Worm (Caenorhabditis elegans) whole organism, mixed stage, embryonic: ENCODE data around the gene npr-11.

Source experiments
- M03D4.4 ChIP-seq: sonication (generic microtip); optimal IDR thresholded peaks from 2 replicates; lab custom pipeline; 2017; ENCODE audit warnings: mild to moderate bottlenecking, missing genetic modification characterization, missing compliant biosample characterization
- bed-3 ChIP-seq: fragments of 200-800 bp; sonication (Bioruptor generic); optimal IDR thresholded peaks from 3 replicates; lab custom pipeline; 2018; ENCODE audit warnings: mild to moderate bottlenecking, missing genetic modification characterization, moderate library complexity, missing compliant biosample characterization
- ceh-39 ChIP-seq: fragments of 150-350 bp; optimal IDR thresholded peaks from 2 replicates; lab custom pipeline; 2014; ENCODE audit warnings: missing biosample characterization, missing genetic modification characterization
- ceh-43 ChIP-seq: fragments of 200-800 bp; sonication (Bioruptor generic); optimal IDR thresholded peaks from 2 replicates; lab custom pipeline; 2018; ENCODE audit warnings: mild to moderate bottlenecking, missing genetic modification characterization, moderate library complexity, missing compliant biosample characterization
- ces-1 ChIP-seq: fragments of 150-350 bp; optimal IDR thresholded peaks from 2 replicates; lab custom pipeline; 2014; ENCODE audit warnings: missing biosample characterization, missing genetic modification reagents, missing genetic modification characterization
- cnd-1 ChIP-seq: fragments of 200-800 bp; sonication (Bioruptor generic); optimal IDR thresholded peaks from 2 replicates; lab custom pipeline; 2018; ENCODE audit warnings: mild to moderate bottlenecking, missing genetic modification characterization, missing compliant biosample characterization
- drap-1 ChIP-seq: fragments of 200-800 bp; sonication (Bioruptor generic); optimal IDR thresholded peaks from 3 replicates; lab custom pipeline; 2018; ENCODE audit warnings: mild to moderate bottlenecking, missing genetic modification characterization, missing compliant biosample characterization
- elt-1 ChIP-seq: sonication (generic microtip); optimal IDR thresholded peaks from 2 replicates; lab custom pipeline; 2017; ENCODE audit warnings: missing genetic modification characterization, mild to moderate bottlenecking, missing compliant biosample characterization, antibody characterized with exemption, moderate library complexity, borderline replicate concordance; ENCODE audit not compliant: insufficient read depth
- elt-3 ChIP-seq: fragments of 150-350 bp; optimal IDR thresholded peaks from 2 replicates; lab custom pipeline; 2014; ENCODE audit warnings: missing biosample characterization, missing genetic modification characterization
- flh-1 ChIP-seq: fragments of 200-800 bp; sonication (Bioruptor generic); optimal IDR thresholded peaks from 2 replicates; lab custom pipeline; 2018; ENCODE audit warnings: mild to moderate bottlenecking, missing genetic modification characterization, moderate library complexity, missing compliant biosample characterization
- ham-2 ChIP-seq: fragments of 200-800 bp; sonication (Bioruptor generic); optimal IDR thresholded peaks from 2 replicates; lab custom pipeline; 2018; ENCODE audit warnings: mild to moderate bottlenecking, missing genetic modification characterization, missing compliant biosample characterization
- hlh-1 ChIP-seq: fragments of 150-350 bp; optimal IDR thresholded peaks from 2 replicates; lab custom pipeline; 2014; ENCODE audit warnings: missing biosample characterization, missing genetic modification reagents, missing genetic modification characterization
- lin-13 ChIP-seq: fragments of 150-350 bp; optimal IDR thresholded peaks from 2 replicates; lab custom pipeline; 2014; ENCODE audit warnings: missing biosample characterization, missing genetic modification characterization
- lin-32 ChIP-seq: fragments of 200-800 bp; sonication (Bioruptor generic); optimal IDR thresholded peaks from 2 replicates; lab custom pipeline; 2018; ENCODE audit warnings: mild to moderate bottlenecking, missing genetic modification characterization, missing compliant biosample characterization
- lsy-2 ChIP-seq: fragments of 150-350 bp; optimal IDR thresholded peaks from 2 replicates; lab custom pipeline; 2014; ENCODE audit warnings: missing biosample characterization, missing genetic modification characterization
- mab-5 ChIP-seq: fragments of 150-350 bp; optimal IDR thresholded peaks from 2 replicates; lab custom pipeline; 2014; ENCODE audit warnings: missing biosample characterization, missing genetic modification characterization
- mep-1 ChIP-seq: fragments of 150-350 bp; optimal IDR thresholded peaks from 2 replicates; lab custom pipeline; 2017; ENCODE audit warnings: missing biosample characterization, missing genetic modification reagents, missing genetic modification characterization, inconsistent platforms
- mls-2 ChIP-seq: sonication (generic microtip); optimal IDR thresholded peaks from 2 replicates; lab custom pipeline; 2016; ENCODE audit warnings: mild to moderate bottlenecking, missing genetic modification characterization, moderate library complexity, missing compliant biosample characterization
- nhr-12 ChIP-seq: fragments of 150-350 bp; optimal IDR thresholded peaks from 2 replicates; lab custom pipeline; 2014; ENCODE audit warnings: missing biosample characterization, missing genetic modification characterization
- nhr-2 ChIP-seq: fragments of 150-350 bp; optimal IDR thresholded peaks from 2 replicates; lab custom pipeline; 2014; ENCODE audit warnings: missing biosample characterization, missing genetic modification characterization
- nhr-28 ChIP-seq: fragments of 150-350 bp; optimal IDR thresholded peaks from 2 replicates; lab custom pipeline; 2014; ENCODE audit warnings: missing biosample characterization, missing genetic modification characterization
- pha-4 ChIP-seq: fragments of 150-350 bp; optimal IDR thresholded peaks from 2 replicates; lab custom pipeline; 2018; ENCODE audit warnings: missing biosample characterization, missing genetic modification reagents, missing genetic modification characterization
- sem-2 ChIP-seq: fragments of 200-800 bp; sonication (Bioruptor generic); optimal IDR thresholded peaks from 2 replicates; lab custom pipeline; 2018; ENCODE audit warnings: mild to moderate bottlenecking, missing genetic modification characterization, missing compliant biosample characterization
- snpc-4 ChIP-seq: fragments of 150-350 bp; optimal IDR thresholded peaks from 2 replicates; lab custom pipeline; 2014; ENCODE audit warnings: missing biosample characterization, missing genetic modification characterization
- sptf-1 ChIP-seq: sonication (generic microtip); optimal IDR thresholded peaks from 2 replicates; lab custom pipeline; 2017; ENCODE audit warnings: mild to moderate bottlenecking, missing genetic modification characterization, moderate library complexity, missing compliant biosample characterization
- tbx-8 ChIP-seq: fragments of 200-800 bp; sonication (Bioruptor generic); optimal IDR thresholded peaks from 2 replicates; lab custom pipeline; 2018; ENCODE audit warnings: mild to moderate bottlenecking, missing genetic modification characterization, moderate library complexity, missing compliant biosample characterization
- unc-120 ChIP-seq: sonication (generic microtip); optimal IDR thresholded peaks from 2 replicates; lab custom pipeline; 2017; ENCODE audit warnings: missing genetic modification characterization, missing compliant biosample characterization; ENCODE audit not compliant: poor library complexity, severe bottlenecking
- unc-39 ChIP-seq: fragments of 150-350 bp; optimal IDR thresholded peaks from 2 replicates; lab custom pipeline; 2014; ENCODE audit warnings: missing biosample characterization, missing genetic modification characterization
- unc-62 ChIP-seq: fragments of 150-350 bp; optimal IDR thresholded peaks from 2 replicates; lab custom pipeline; 2014; ENCODE audit warnings: missing biosample characterization, missing genetic modification reagents, missing genetic modification characterization
- zip-8 ChIP-seq: fragments of 150-350 bp; optimal IDR thresholded peaks from 2 replicates; lab custom pipeline; 2014; ENCODE audit warnings: missing biosample characterization, missing genetic modification characterization
- ztf-11 ChIP-seq: fragments of 150-350 bp; optimal IDR thresholded peaks from 2 replicates; lab custom pipeline; 2014; ENCODE audit warnings: missing biosample characterization, missing genetic modification characterization

The npr-11 gene

ce11 chrX:1265336-1265735, 9.9 kb upstream of the npr-11 start:
- TF ChIP-seq nhr-28 (tag; lab: Kevin White, UChicago) (no peak), ceh-39 (tag; lab: Kevin White, UChicago) (no peak), ces-1 (peak; percentile 97), snpc-4 (tag; lab: Kevin White, UChicago) (no peak), ham-2 (no peak)

ce11 chrX:1257668-1258067, 2.2 kb upstream of the npr-11 start:
- TF ChIP-seq sem-2 (GFP tag; lab: Kevin White, UChicago): no peak

- TF ChIP-seq sem-2 (GFP tag; lab: Kevin White, UChicago) (no peak), ceh-39 (tag; lab: Kevin White, UChicago) (no peak), hlh-1 (tag; lab: Kevin White, UChicago) (no peak), lsy-2 (no peak), ces-1 (no peak), nhr-12 (tag; lab: Kevin White, UChicago) (no peak), unc-62 (GFP tag; lab: Kevin White, UChicago) (no peak), ceh-43 (no peak), lin-13 (tag; lab: Kevin White, UChicago) (no peak), bed-3 (GFP tag; lab: Kevin White, UChicago) (no peak), zip-8 (tag; lab: Kevin White, UChicago) (no peak)
Observed at ce11 chrX:1249738-1250137, 5.7 kb downstream of the npr-11 start, which contains the start of gene C25G6.4. Gene C25G6.4, minus strand, starts transcription at chrX:1249838.

- TF ChIP-seq unc-62 (GFP tag; lab: Kevin White, UChicago): no peak
- no peak for TF ChIP-seq mep-1
- no peak for TF ChIP-seq cnd-1
- TF ChIP-seq nhr-12 (tag; lab: Kevin White, UChicago): no peak
- TF ChIP-seq ztf-11: no peak
- no peak for TF ChIP-seq nhr-2
- TF ChIP-seq ceh-43: no peak
- no peak for TF ChIP-seq sem-2 (GFP tag; lab: Kevin White, UChicago)
- TF ChIP-seq nhr-28 (tag; lab: Kevin White, UChicago): no peak
- no peak for TF ChIP-seq drap-1 (GFP tag; lab: Kevin White, UChicago)
- TF ChIP-seq elt-3 (tag; lab: Kevin White, UChicago): no peak
- TF ChIP-seq flh-1 (GFP tag; lab: Kevin White, UChicago): no peak
- no peak for TF ChIP-seq pha-4 (tag; lab: Kevin White, UChicago)
- no peak for TF ChIP-seq sptf-1
- TF ChIP-seq ces-1: no peak
Observed at ce11 chrX:1245717-1246116, 9.7 kb downstream of the npr-11 start, which contains the start of gene tsp-9. Gene tsp-9, plus strand, starts transcription at chrX:1246017.

ce11 chrX:1244235-1244634, 11.2 kb downstream of the npr-11 start:
- no peak for TF ChIP-seq bed-3 (GFP tag; lab: Kevin White, UChicago)
- peak; percentile 23 for TF ChIP-seq M03D4.4 (tag; lab: Kevin White, UChicago)
- no peak for TF ChIP-seq unc-120 (tag; lab: Kevin White, UChicago)
- TF ChIP-seq mls-2 (tag; lab: Kevin White, UChicago): peak; percentile 45
- no peak for TF ChIP-seq snpc-4 (tag; lab: Kevin White, UChicago)
- no peak for TF ChIP-seq sptf-1
- peak; percentile 10 for TF ChIP-seq mep-1
- no peak for TF ChIP-seq lin-13 (tag; lab: Kevin White, UChicago)
- peak; percentile 84 for TF ChIP-seq ham-2
- no peak for TF ChIP-seq sem-2 (GFP tag; lab: Kevin White, UChicago)
- TF ChIP-seq, all 35 proteins: peak for 4

ce11 chrX:1242763-1243162, 12.7 kb downstream of the npr-11 start:
- TF ChIP-seq zip-8 (tag; lab: Kevin White, UChicago): peak; percentile 94
- no peak for TF ChIP-seq hlh-1 (tag; lab: Kevin White, UChicago)

ce11 chrX:1238803-1239202, 16.6 kb downstream of the npr-11 start, which contains the start of gene C25G6.3:
Gene C25G6.3, minus strand, starts transcription at chrX:1238903.
- TF ChIP-seq tbx-8 (GFP tag; lab: Kevin White, UChicago) (no peak), nhr-12 (tag; lab: Kevin White, UChicago) (no peak), M03D4.4 (tag; lab: Kevin White, UChicago) (no peak), unc-39 (tag; lab: Kevin White, UChicago) (no peak), lin-32 (GFP tag; lab: Kevin White, UChicago) (no peak), ham-2 (no peak), mep-1 (no peak), drap-1 (GFP tag; lab: Kevin White, UChicago) (no peak), flh-1 (GFP tag; lab: Kevin White, UChicago) (no peak), sptf-1 (no peak), hlh-1 (tag; lab: Kevin White, UChicago) (no peak), pha-4 (tag; lab: Kevin White, UChicago) (no peak), unc-62 (GFP tag; lab: Kevin White, UChicago) (no peak), mls-2 (tag; lab: Kevin White, UChicago) (no peak), zip-8 (tag; lab: Kevin White, UChicago) (no peak), elt-1 (tag; lab: Kevin White, UChicago) (no peak), ceh-39 (tag; lab: Kevin White, UChicago) (no peak), mab-5 (tag; lab: Kevin White, UChicago) (no peak), sem-2 (GFP tag; lab: Kevin White, UChicago) (no peak)
- TF ChIP-seq, all 35 proteins: peak for 0
